Fruit fly (Drosophila melanogaster) whole organism, wandering third instar larva: ENCODE data around the gene Jhbp11.

Source experiments
- Abd-B ChIP-seq: fragments of >200 bp; optimal IDR thresholded peaks from 2 replicates; lab custom pipeline; 2017; ENCODE audit warnings: missing biosample characterization, missing genetic modification characterization
- CG32264 ChIP-seq: fragments of 200-800 bp; sonication (Bioruptor generic); optimal IDR thresholded peaks from 2 replicates; lab custom pipeline; 2016; ENCODE audit warnings: missing biosample characterization, missing genetic modification characterization
- CG9705 ChIP-seq: fragments of 200-800 bp; sonication (Bioruptor generic); optimal IDR thresholded peaks from 2 replicates; lab custom pipeline; 2018; ENCODE audit warnings: missing biosample characterization, mild to moderate bottlenecking, missing genetic modification characterization
- Dif ChIP-seq: fragments of 200-275, 200-300 bp; sonication (Bioruptor generic); optimal IDR thresholded peaks from 2 replicates; lab custom pipeline; 2018; ENCODE audit warnings: missing biosample characterization, missing genetic modification characterization; ENCODE audit not compliant: partially characterized antibody
- GATAd ChIP-seq: sonication (Bioruptor generic); optimal IDR thresholded peaks from 2 replicates; lab custom pipeline; 2016; ENCODE audit warnings: missing biosample characterization, missing genetic modification characterization
- HLH106 ChIP-seq: fragments of 200-800 bp; optimal IDR thresholded peaks from 3 replicates; lab custom pipeline; 2019; ENCODE audit warnings: missing biosample characterization, mild to moderate bottlenecking, missing genetic modification characterization, moderate library complexity
- Hnf4 ChIP-seq: fragments of 200-800 bp; sonication (Bioruptor generic); optimal IDR thresholded peaks from 2 replicates; lab custom pipeline; 2016; ENCODE audit warnings: missing biosample characterization, mild to moderate bottlenecking, missing genetic modification characterization
- Hr78 ChIP-seq: fragments of >200 bp; optimal IDR thresholded peaks from 2 replicates; lab custom pipeline; 2017; ENCODE audit warnings: missing biosample characterization, missing genetic modification characterization
- Hr83 ChIP-seq: fragments of 200-300 bp; sonication (Bioruptor generic); optimal IDR thresholded peaks from 2 replicates; lab custom pipeline; 2016; ENCODE audit warnings: missing biosample characterization, mild to moderate bottlenecking, missing genetic modification characterization, moderate library complexity; ENCODE audit not compliant: poor library complexity, severe bottlenecking
- Jra ChIP-seq: sonication (Bioruptor generic); optimal IDR thresholded peaks from 2 replicates; lab custom pipeline; 2016; ENCODE audit warnings: missing biosample characterization, missing genetic modification characterization
- Mio ChIP-seq: sonication (Bioruptor generic); optimal IDR thresholded peaks from 2 replicates; lab custom pipeline; 2016; ENCODE audit warnings: missing biosample characterization, missing genetic modification characterization
- Myc ChIP-seq: fragments of >200 bp; optimal IDR thresholded peaks from 2 replicates; lab custom pipeline; 2017
- N ChIP-seq: fragments of >200 bp; optimal IDR thresholded peaks from 2 replicates; lab custom pipeline; 2018; ENCODE audit warnings: missing biosample characterization, missing external identifiers, missing genetic modification characterization
- OdsH ChIP-seq: fragments of 200-800 bp; sonication (Bioruptor generic); optimal IDR thresholded peaks from 2 replicates; lab custom pipeline; 2016; ENCODE audit warnings: missing biosample characterization, mild to moderate bottlenecking, missing genetic modification characterization
- Rel ChIP-seq, 2 experiments: fragments of 200-800 bp; sonication (Bioruptor generic) in 1 of 2; optimal IDR thresholded peaks; 2 replicates in 1 of 2; 3 replicates in 1 of 2; lab custom pipeline; 2016 to 2019; ENCODE audit warnings: mild to moderate bottlenecking in 2 of 2, missing biosample characterization in 2 of 2, missing genetic modification characterization in 2 of 2, moderate library complexity in 1 of 2
- Sp1 ChIP-seq: fragments of 200-800 bp; sonication (Bioruptor generic); optimal IDR thresholded peaks from 3 replicates; lab custom pipeline; 2019; ENCODE audit warnings: missing biosample characterization, mild to moderate bottlenecking, missing genetic modification characterization, moderate library complexity
- Vsx2 ChIP-seq: fragments of 200-300, 225-300 bp; sonication (Bioruptor generic); optimal IDR thresholded peaks from 2 replicates; lab custom pipeline; 2018; ENCODE audit warnings: missing biosample characterization, missing genetic modification characterization; ENCODE audit not compliant: partially characterized antibody
- br ChIP-seq: fragments of 200-800 bp; sonication (Bioruptor generic); optimal IDR thresholded peaks from 2 replicates; lab custom pipeline; 2016; ENCODE audit warnings: missing biosample characterization, missing genetic modification characterization
- dl ChIP-seq, 2 experiments: fragments of 175-275, 200-275 bp in 1 of 2; fragments of 200-275 bp in 1 of 2; sonication (Bioruptor generic); optimal IDR thresholded peaks; lab custom pipeline; 2018; ENCODE audit warnings: mild to moderate bottlenecking in 2 of 2, missing biosample characterization in 2 of 2, missing genetic modification characterization in 2 of 2, moderate library complexity in 2 of 2; ENCODE audit not compliant: partially characterized antibody in 2 of 2, insufficient read depth in 1 of 2
- dsf ChIP-seq: sonication (Bioruptor generic); optimal IDR thresholded peaks from 2 replicates; lab custom pipeline; 2016; ENCODE audit warnings: missing biosample characterization, missing genetic modification characterization, borderline replicate concordance
- ey ChIP-seq: fragments of 200-800 bp; sonication (Bioruptor generic); optimal IDR thresholded peaks from 2 replicates; lab custom pipeline; 2016; ENCODE audit warnings: missing biosample characterization, missing genetic modification characterization
- foxo ChIP-seq, 2 experiments: fragments of 200-800 bp; sonication (Bioruptor generic); optimal IDR thresholded peaks; 2 replicates in 1 of 2; 3 replicates in 1 of 2; lab custom pipeline; 2016 to 2017; ENCODE audit warnings: missing biosample characterization in 2 of 2, missing genetic modification characterization in 2 of 2
- h ChIP-seq: fragments of 200-800 bp; sonication (Bioruptor generic); optimal IDR thresholded peaks from 3 replicates; lab custom pipeline; 2016; ENCODE audit warnings: missing biosample characterization, mild to moderate bottlenecking, missing genetic modification characterization
- jim ChIP-seq: fragments of 175-275, 200-325 bp; sonication (Bioruptor generic); optimal IDR thresholded peaks from 2 replicates; lab custom pipeline; 2016; ENCODE audit warnings: missing biosample characterization, mild to moderate bottlenecking, missing genetic modification characterization
- lola ChIP-seq: fragments of >200 bp; optimal IDR thresholded peaks from 2 replicates; lab custom pipeline; 2017; ENCODE audit warnings: missing biosample characterization, missing genetic modification characterization
- psq ChIP-seq: fragments of 200-800 bp; sonication (Bioruptor generic); optimal IDR thresholded peaks from 3 replicates; lab custom pipeline; 2017; ENCODE audit warnings: missing biosample characterization, mild to moderate bottlenecking, missing genetic modification characterization, moderate library complexity
- rgr ChIP-seq: fragments of 200-800 bp; sonication (Bioruptor generic); optimal IDR thresholded peaks from 3 replicates; lab custom pipeline; 2016; ENCODE audit warnings: missing biosample characterization, mild to moderate bottlenecking, missing genetic modification characterization
- sage ChIP-seq: fragments of 200-800 bp; sonication (Bioruptor generic); optimal IDR thresholded peaks from 2 replicates; lab custom pipeline; 2016; ENCODE audit warnings: missing biosample characterization, mild to moderate bottlenecking, missing genetic modification characterization
- sv ChIP-seq: fragments of 200-800 bp; sonication (Bioruptor generic); optimal IDR thresholded peaks from 3 replicates; lab custom pipeline; 2016; ENCODE audit warnings: missing biosample characterization, missing genetic modification characterization
- usp ChIP-seq: fragments of >200 bp; optimal IDR thresholded peaks from 2 replicates; lab custom pipeline; 2017; ENCODE audit warnings: missing biosample characterization, missing genetic modification characterization
- woc ChIP-seq: sonication (Bioruptor generic); optimal IDR thresholded peaks from 2 replicates; lab custom pipeline; 2016; ENCODE audit warnings: missing biosample characterization, mild to moderate bottlenecking, missing genetic modification characterization

The Jhbp11 gene

dm6 chr3R:27094233-27094632 lies 6.8 kb upstream of the Jhbp11 start, which contains the start of gene CG14259:
CG14259 (plus strand) TSS chr3R:27094533.
- TF ChIP-seq lola (no peak), foxo (GFP tag; optimal IDR thresholded peaks at IDR 0.05; lab: Kevin White, UChicago) (no peak), sv (GFP tag; lab: Kevin White, UChicago) (no peak), HLH106 (tag; lab: Kevin White, UChicago) (no peak), GATAd (no peak), psq (GFP tag; lab: Kevin White, UChicago) (no peak), Hr78 (GFP tag; lab: Kevin White, UChicago) (no peak), dsf (no peak), Mio (GFP tag; lab: Kevin White, UChicago) (no peak), Dif (GFP tag; lab: Kevin White, UChicago) (no peak), Jra (no peak), Sp1 (no peak), usp (no peak), OdsH (GFP tag; lab: Kevin White, UChicago) (no peak), Hr83 (GFP tag; lab: Kevin White, UChicago) (no peak), Abd-B (no peak)

dm6 chr3R:27098638-27099037 lies 2.4 kb upstream of the Jhbp11 start:
- no peak for TF ChIP-seq sage (GFP tag; lab: Kevin White, UChicago)
- TF ChIP-seq N (GFP tag; lab: Kevin White, UChicago): no peak
- no peak for TF ChIP-seq Hr78 (GFP tag; lab: Kevin White, UChicago)
- no peak for TF ChIP-seq Mio (GFP tag; lab: Kevin White, UChicago)
- no peak for TF ChIP-seq lola
- no peak for TF ChIP-seq Vsx2 (GFP tag; lab: Kevin White, UChicago)

dm6 chr3R:27099579-27099978 lies 1.5 kb upstream of the Jhbp11 start, which contains the start of gene eater:
eater (minus strand) TSS chr3R:27099679.
- no peak for TF ChIP-seq psq (GFP tag; lab: Kevin White, UChicago)
- no peak for TF ChIP-seq Sp1
- no peak for TF ChIP-seq Hnf4 (GFP tag; lab: Kevin White, UChicago)
- no peak for TF ChIP-seq Rel (GFP tag; optimal IDR thresholded peaks at IDR 0.05; lab: Kevin White, UChicago)
- TF ChIP-seq Rel (tag; optimal IDR thresholded peaks at IDR 0.05; lab: Kevin White, UChicago): no peak
- TF ChIP-seq usp: no peak
- no peak for TF ChIP-seq Hr83 (GFP tag; lab: Kevin White, UChicago)
- TF ChIP-seq jim: no peak
- TF ChIP-seq h (GFP tag; lab: Kevin White, UChicago): no peak

dm6 chr3R:27105439-27105838 lies 4.4 kb downstream of the Jhbp11 start:
- TF ChIP-seq HLH106 (tag; lab: Kevin White, UChicago) (no peak), CG32264 (GFP tag; lab: Kevin White, UChicago) (no peak), woc (GFP tag; lab: Kevin White, UChicago) (no peak), Hnf4 (GFP tag; lab: Kevin White, UChicago) (no peak), rgr (GFP tag; lab: Kevin White, UChicago) (no peak), dl (GFP tag; optimal IDR thresholded peaks at IDR 0.05; lab: Kevin White, UChicago; ENCODE audit: insufficient read depth in 1 of 2, partially characterized antibody in 2 of 2) (no peak), Hr78 (GFP tag; lab: Kevin White, UChicago) (no peak), br (GFP tag; lab: Kevin White, UChicago) (no peak), dsf (no peak), CG9705 (GFP tag; lab: Kevin White, UChicago) (no peak), GATAd (no peak), ey (GFP tag; lab: Kevin White, UChicago) (no peak), OdsH (GFP tag; lab: Kevin White, UChicago) (no peak), Hr83 (GFP tag; lab: Kevin White, UChicago) (no peak), jim (no peak), Rel (GFP tag; optimal IDR thresholded peaks at IDR 0.05; lab: Kevin White, UChicago) (no peak), Rel (tag; optimal IDR thresholded peaks at IDR 0.05; lab: Kevin White, UChicago) (no peak), Myc (lab: Kevin White, UChicago) (no peak), Vsx2 (GFP tag; lab: Kevin White, UChicago) (no peak), sage (GFP tag; lab: Kevin White, UChicago) (no peak)
